Worm (Caenorhabditis elegans): ENCODE measurements around the gene ZK662.6.

ZK662.6 gene

DNA sequence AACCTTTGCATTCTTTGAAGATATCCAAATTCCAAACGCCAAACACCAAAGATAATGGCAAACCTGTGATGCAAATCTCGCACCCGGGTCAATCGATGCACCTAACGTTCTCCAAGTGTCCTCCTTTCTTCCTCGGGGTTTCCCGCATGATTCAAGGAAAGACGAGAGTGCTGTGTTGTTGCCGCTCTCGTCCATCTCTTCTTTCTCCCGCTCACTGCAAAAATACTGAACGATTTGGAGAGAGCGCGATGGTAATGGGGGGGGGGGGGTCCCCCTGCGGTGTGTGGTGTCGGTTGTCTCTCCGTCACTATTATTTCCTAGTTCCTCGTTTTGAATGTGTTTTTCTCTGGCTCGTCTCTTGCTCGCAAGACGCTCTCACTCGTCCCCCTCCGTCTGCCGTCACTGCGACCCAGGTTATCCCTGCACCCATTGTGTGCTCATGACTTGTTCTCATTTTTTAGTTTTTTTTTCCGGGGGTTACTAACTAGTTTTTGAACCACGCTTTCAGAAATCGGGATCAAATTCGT lies 11.0 kb upstream of the ZK662.6 start (continued):
- peak; percentile 67 to 83 for TF ChIP-seq lsy-2 (tag; optimal IDR thresholded peaks at IDR 0.05)
- peak; percentile 29 for TF ChIP-seq fos-1 (tag; optimal IDR thresholded peaks at IDR 0.05)
- peak; percentile 68 for TF ChIP-seq dsc-1 (tag; optimal IDR thresholded peaks at IDR 0.05)
- TF ChIP-seq ceh-82 (tag; optimal IDR thresholded peaks at IDR 0.05): peak; percentile 74 to 81 (median 79)
- TF ChIP-seq aly-2 (tag; optimal IDR thresholded peaks at IDR 0.05): no peak
- TF ChIP-seq nhr-20 (tag; optimal IDR thresholded peaks at IDR 0.05): peak; percentile 88
- TF ChIP-seq fkh-10 (GFP tag; optimal IDR thresholded peaks at IDR 0.05): peak; percentile 78
- TF ChIP-seq lir-3 (tag; optimal IDR thresholded peaks at IDR 0.05; ENCODE audit: poor library complexity): peak; percentile 16
- no peak for TF ChIP-seq ceh-90 (tag; optimal IDR thresholded peaks at IDR 0.05)
- no peak for TF ChIP-seq zag-1 (tag; optimal IDR thresholded peaks at IDR 0.05)

DNA sequence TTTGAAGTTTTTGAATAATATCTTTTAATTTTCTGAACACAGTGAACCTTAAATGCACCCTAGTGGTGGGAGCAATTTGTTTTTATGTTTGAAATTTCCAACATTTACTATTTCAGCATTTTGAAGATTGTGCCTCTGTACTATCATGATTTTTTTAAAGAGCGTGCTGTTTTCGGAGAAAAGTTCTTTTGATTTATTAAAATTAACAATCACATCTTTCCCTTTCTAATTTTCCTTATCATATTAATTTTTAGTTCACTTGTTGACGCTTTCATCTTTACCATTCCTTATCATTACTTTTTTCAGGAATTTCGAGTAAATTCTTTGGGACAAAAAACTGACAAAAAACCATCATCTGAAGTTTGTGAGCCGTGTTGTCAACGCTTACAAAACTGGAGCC lies 10.5 kb upstream of the ZK662.6 start, which contains the start of gene nhr-48:
nhr-48 (plus strand) TSS at position 301 of the 400 bp plus-strand sequence.
- peak; percentile 8 for TF ChIP-seq blmp-1 (tag; optimal IDR thresholded peaks at IDR 0.05)
- no peak for TF ChIP-seq zag-1 (tag; optimal IDR thresholded peaks at IDR 0.05)

DNA sequence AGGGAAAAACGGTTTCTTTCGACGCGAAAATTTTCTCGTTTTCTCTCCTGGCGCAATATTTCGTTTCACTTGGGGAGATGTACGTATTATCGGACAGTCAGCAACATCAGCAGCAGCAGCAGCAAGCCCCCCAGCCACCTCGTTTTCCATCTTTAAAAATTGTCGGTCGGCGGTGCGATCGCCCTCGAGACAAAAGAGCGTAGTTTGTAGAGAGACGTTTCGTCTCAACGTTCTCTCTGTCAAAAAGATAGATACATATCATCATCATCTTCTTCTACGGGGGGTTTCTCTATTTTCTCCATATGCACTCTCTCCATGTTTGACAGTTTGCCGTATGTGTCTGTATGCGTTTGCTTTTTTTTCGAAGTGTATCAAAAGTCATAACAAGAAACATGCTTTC lies 8.8 kb upstream of the ZK662.6 start:
- TF ChIP-seq ama-1 (optimal IDR thresholded peaks at IDR 0.05): no peak
- TF ChIP-seq elt-2 (tag; optimal IDR thresholded peaks at IDR 0.05): peak; percentile 32
- no peak for TF ChIP-seq ztf-4 (tag; optimal IDR thresholded peaks at IDR 0.05)
- no peak for TF ChIP-seq alr-1 (tag; optimal IDR thresholded peaks at IDR 0.05; ENCODE audit: borderline replicate concordance)
- TF ChIP-seq nhr-84 (tag; optimal IDR thresholded peaks at IDR 0.05): no peak
- peak; percentile 87 for TF ChIP-seq nhr-20 (tag; optimal IDR thresholded peaks at IDR 0.05)
- peak in 1 of 2 experiments; percentile 57 for TF ChIP-seq lin-35 (GFP tag; optimal IDR thresholded peaks at IDR 0.05)
- peak in 1 of 2 experiments; percentile 78 for TF ChIP-seq mdl-1 (tag; optimal IDR thresholded peaks at IDR 0.05)
- TF ChIP-seq egl-27 (tag; optimal IDR thresholded peaks at IDR 0.05): peak in 1 of 2 experiments; percentile 68
- no peak for TF ChIP-seq nhr-237 (tag; optimal IDR thresholded peaks at IDR 0.05)
- peak; percentile 92 for TF ChIP-seq nhr-85 (tag)
- TF ChIP-seq ceh-88 (GFP tag; IDR thresholded peaks at IDR 0.05): no peak
- peak; percentile 53 for TF ChIP-seq nhr-71 (tag; optimal IDR thresholded peaks at IDR 0.05)
- TF ChIP-seq rnt-1 (tag; optimal IDR thresholded peaks at IDR 0.05): no peak
- no peak for TF ChIP-seq sup-37 (GFP tag; optimal IDR thresholded peaks at IDR 0.05)
- TF ChIP-seq unc-62 (GFP tag; optimal IDR thresholded peaks at IDR 0.05): no peak
- TF ChIP-seq pqm-1 (tag; optimal IDR thresholded peaks at IDR 0.05): no peak
- TF ChIP-seq sptf-1 (tag; optimal IDR thresholded peaks at IDR 0.05): no peak
- no peak for TF ChIP-seq unc-98 (GFP tag; IDR thresholded peaks at IDR 0.05)
- TF ChIP-seq swsn-7 (tag; optimal IDR thresholded peaks at IDR 0.05): no peak
- no peak for TF ChIP-seq sox-4 (tag; optimal IDR thresholded peaks at IDR 0.05)
- TF ChIP-seq elt-3 (tag; optimal IDR thresholded peaks at IDR 0.05): peak in 2 of 6 experiments; percentile 81 to 84
- no peak for TF ChIP-seq mep-1 (tag; optimal IDR thresholded peaks at IDR 0.05)
- peak; percentile 64 for TF ChIP-seq nhr-77 (tag; optimal IDR thresholded peaks at IDR 0.05)
- no peak for TF ChIP-seq hlh-17 (GFP tag; optimal IDR thresholded peaks at IDR 0.05; ENCODE audit: borderline replicate concordance)
- TF ChIP-seq snpc-4 (tag; optimal IDR thresholded peaks at IDR 0.05): no peak
- peak; percentile 87 for TF ChIP-seq lin-14 (GFP tag; optimal IDR thresholded peaks at IDR 0.05)
- TF ChIP-seq aly-2 (tag; optimal IDR thresholded peaks at IDR 0.05): no peak
- no peak for TF ChIP-seq vab-15 (tag; optimal IDR thresholded peaks at IDR 0.05)
- TF ChIP-seq jun-1 (tag; optimal IDR thresholded peaks at IDR 0.05): peak; percentile 36
- TF ChIP-seq efl-3 (GFP tag; optimal IDR thresholded peaks at IDR 0.05): no peak
- TF ChIP-seq nhr-19 (GFP tag; conservative IDR thresholded peaks at IDR 0.05): peak; percentile 15; the same call in 1 of the 2 replicates
- peak; percentile 53 for TF ChIP-seq nhr-90 (tag; optimal IDR thresholded peaks at IDR 0.05; ENCODE audit: poor library complexity)
- TF ChIP-seq nhr-28 (tag; optimal IDR thresholded peaks at IDR 0.05): no peak
- no peak for TF ChIP-seq fkh-8 (tag; optimal IDR thresholded peaks at IDR 0.05)
- TF ChIP-seq zag-1 (tag; optimal IDR thresholded peaks at IDR 0.05): no peak
- TF ChIP-seq lin-15B (tag; optimal IDR thresholded peaks at IDR 0.05): no peak
- TF ChIP-seq dpl-1 (GFP tag; optimal IDR thresholded peaks at IDR 0.05): no peak
- peak; percentile 90 for TF ChIP-seq blmp-1 (tag; optimal IDR thresholded peaks at IDR 0.05)
- TF ChIP-seq nhr-47 (tag; optimal IDR thresholded peaks at IDR 0.05): peak; percentile 13
- 0 out of 2 replicates have a peak, but pooled peaks have one; percentile 18 for TF ChIP-seq grh-1 (GFP tag; IDR thresholded peaks at IDR 0.05)

Measured in whole organism, L1 larva.